Worm (Caenorhabditis elegans): Measurements from ENCODE around the gene mlc-3.

mlc-3 gene

ce11 chrIII:5581049-5581448 is 16.2 kb downstream of the mlc-3 start, which contains the start of gene F56D2.5:
TSS of gene F56D2.5 (minus strand) at chrIII:5581419.
- peak in 1 of 2 experiments; percentile 29 for TF ChIP-seq unc-62 (GFP tag; optimal IDR thresholded peaks at IDR 0.05 in 1 of 2)
- no peak for TF ChIP-seq unc-62 (tag; optimal IDR thresholded peaks at IDR 0.05)
- peak; percentile 98 for TF ChIP-seq zip-2 (tag; optimal IDR thresholded peaks at IDR 0.05)
- peak in 1 of 2 experiments; percentile 5 for TF ChIP-seq lsy-2 (tag; optimal IDR thresholded peaks at IDR 0.05)
- peak; percentile 96 for TF ChIP-seq ztf-7 (tag; optimal IDR thresholded peaks at IDR 0.05)
- no peak for TF ChIP-seq D1046.2 (GFP tag; IDR thresholded peaks at IDR 0.05)
- no peak for TF ChIP-seq saeg-2 (GFP tag; IDR thresholded peaks at IDR 0.05)

- TF ChIP-seq lin-15B (tag; optimal IDR thresholded peaks at IDR 0.05) (no peak), fkh-10 (GFP tag; optimal IDR thresholded peaks at IDR 0.05) (no peak), zip-2 (tag; optimal IDR thresholded peaks at IDR 0.05) (no peak), madf-5 (GFP tag; IDR thresholded peaks at IDR 0.05) (no peak), tra-1 (GFP tag; IDR thresholded peaks at IDR 0.05) (no peak), nhr-25 (tag; optimal IDR thresholded peaks at IDR 0.05; ENCODE audit: borderline replicate concordance, insufficient read depth) (no peak), aly-2 (tag; optimal IDR thresholded peaks at IDR 0.05) (no peak), nhr-237 (tag; optimal IDR thresholded peaks at IDR 0.05) (no peak)
Measured at ce11 chrIII:5582766-5583165, 17.9 kb downstream of the mlc-3 start, which contains the start of the genes F56D2.8 and uev-2. TSS of gene F56D2.8 (minus strand) at chrIII:5582866. TSS of gene uev-2 (plus strand) at chrIII:5583125.

- TF ChIP-seq Y5F2A.4 (GFP tag; optimal IDR thresholded peaks at IDR 0.05), result no peak
- TF ChIP-seq daf-16 (GFP tag; optimal IDR thresholded peaks at IDR 0.05), result no peak
- TF ChIP-seq daf-16 (tag; optimal IDR thresholded peaks at IDR 0.05), result no peak
- no peak for TF ChIP-seq gei-8 (GFP tag; optimal IDR thresholded peaks at IDR 0.05)
- TF ChIP-seq vab-7 (GFP tag; IDR thresholded peaks at IDR 0.05), result no peak
- TF ChIP-seq lir-3 (tag; optimal IDR thresholded peaks at IDR 0.05), result no peak
- no peak for TF ChIP-seq fkh-10 (GFP tag; optimal IDR thresholded peaks at IDR 0.05)
- TF ChIP-seq T26A8.4 (GFP tag; IDR thresholded peaks at IDR 0.05), result no peak
- TF ChIP-seq ZK337.2 (GFP tag; IDR thresholded peaks at IDR 0.05), result no peak
- TF ChIP-seq spr-3 (GFP tag; optimal IDR thresholded peaks at IDR 0.05), result no peak
- no peak for TF ChIP-seq F49E8.2 (tag; optimal IDR thresholded peaks at IDR 0.05; ENCODE audit: borderline replicate concordance)
- no peak for TF ChIP-seq nhr-48 (tag; optimal IDR thresholded peaks at IDR 0.05)
- TF ChIP-seq attf-4 (tag; optimal IDR thresholded peaks at IDR 0.05), result no peak
- no peak for TF ChIP-seq zip-11 (GFP tag; IDR thresholded peaks at IDR 0.05)
- TF ChIP-seq nhr-111 (GFP tag; optimal IDR thresholded peaks at IDR 0.05), result no peak
- no peak for TF ChIP-seq hlh-11 (tag; optimal IDR thresholded peaks at IDR 0.05)
- no peak for TF ChIP-seq spr-1 (tag; optimal IDR thresholded peaks at IDR 0.05)
- TF ChIP-seq lin-1 (GFP tag; IDR thresholded peaks at IDR 0.05), result no peak
Measured at ce11 chrIII:5584647-5585046, 19.8 kb downstream of the mlc-3 start, which contains the start of gene F56D2.3. TSS of gene F56D2.3 (plus strand) at chrIII:5584947.

ce11 chrIII:5585711-5586110 is 20.9 kb downstream of the mlc-3 start:
- TF ChIP-seq aly-2 (tag; optimal IDR thresholded peaks at IDR 0.05) (no peak), mxl-2 (GFP tag; conservative IDR thresholded peaks at IDR 0.05) (no peak), nhr-237 (tag; optimal IDR thresholded peaks at IDR 0.05) (no peak), dmd-6 (GFP tag; IDR thresholded peaks at IDR 0.05) (no peak), dpl-1 (GFP tag; optimal IDR thresholded peaks at IDR 0.05) (no peak)

ce11 chrIII:5586925-5587324 is 22.1 kb downstream of the mlc-3 start, which contains the start of gene F56D2.2:
TSS of gene F56D2.2 (plus strand) at chrIII:5587263.
- TF ChIP-seq dpl-1 (GFP tag; optimal IDR thresholded peaks at IDR 0.05), result peak; percentile 69
- peak; percentile 41 for TF ChIP-seq mes-2 (tag; optimal IDR thresholded peaks at IDR 0.05; ENCODE audit: poor library complexity, severe bottlenecking)
- TF ChIP-seq hlh-11 (tag; optimal IDR thresholded peaks at IDR 0.05), result no peak
